Worm (Caenorhabditis elegans): ENCODE measurements around the gene F45D3.1.

DNA sequence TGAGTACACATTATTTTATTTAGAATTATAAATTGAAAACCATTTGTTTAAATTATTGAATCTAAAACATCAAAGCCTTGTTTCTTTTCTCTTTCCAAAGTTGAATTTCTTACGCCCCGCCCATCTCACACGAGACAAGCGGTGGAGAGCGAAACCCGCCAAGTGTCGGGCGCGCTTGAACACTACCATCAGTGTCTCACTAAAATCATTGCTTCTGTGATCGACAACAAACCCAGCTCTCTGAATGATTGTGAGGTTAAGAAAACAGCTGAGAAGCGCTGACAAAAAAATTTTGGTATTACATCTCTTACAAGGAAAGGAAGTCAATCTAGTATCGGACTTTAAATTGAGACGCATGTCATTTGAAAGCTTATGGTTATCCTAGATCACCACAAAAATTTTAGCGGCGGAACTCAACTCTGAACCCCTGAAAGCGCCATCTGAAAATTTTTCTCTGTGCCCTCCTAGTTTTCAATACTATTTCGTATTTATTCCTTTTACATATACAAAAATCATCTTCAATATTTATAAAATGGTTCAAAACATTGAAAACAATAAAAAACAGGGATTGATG is 35.7 kb upstream of the F45D3.1 start:
- no peak for TF ChIP-seq elt-3 (tag; optimal IDR thresholded peaks at IDR 0.05)
- no peak for TF ChIP-seq unc-62 (GFP tag; optimal IDR thresholded peaks at IDR 0.05)
- TF ChIP-seq nhr-28 (tag; optimal IDR thresholded peaks at IDR 0.05), result no peak
- TF ChIP-seq unc-39 (tag; optimal IDR thresholded peaks at IDR 0.05), result no peak
- TF ChIP-seq snpc-4 (tag; optimal IDR thresholded peaks at IDR 0.05), result no peak
- no peak for TF ChIP-seq blmp-1 (tag; optimal IDR thresholded peaks at IDR 0.05)
- TF ChIP-seq sptf-1 (tag; optimal IDR thresholded peaks at IDR 0.05), result no peak
- no peak for TF ChIP-seq lin-13 (tag; optimal IDR thresholded peaks at IDR 0.05)
- no peak for TF ChIP-seq mab-5 (tag; optimal IDR thresholded peaks at IDR 0.05)
- TF ChIP-seq lsy-2 (tag; optimal IDR thresholded peaks at IDR 0.05), result no peak
- no peak for TF ChIP-seq ces-1 (GFP tag; optimal IDR thresholded peaks at IDR 0.05)

Measured in whole organism, mixed stage, embryonic.